Worm (Caenorhabditis elegans): ENCODE measurements around the gene F59E12.9.

Gene F59E12.9

ce11 chrII:5605538-5605945, 41.3 kb downstream of the F59E12.9 start:
- TF ChIP-seq ceh-28 (tag; optimal IDR thresholded peaks at IDR 0.05) (peak; percentile 80), ceh-82 (tag; optimal IDR thresholded peaks at IDR 0.05) (no peak), pqm-1 (tag; optimal IDR thresholded peaks at IDR 0.05) (no peak), ama-1 (optimal IDR thresholded peaks at IDR 0.05) (no peak), tbx-2 (tag; optimal IDR thresholded peaks at IDR 0.05) (peak; percentile 39), skn-1 (tag; optimal IDR thresholded peaks at IDR 0.05) (no peak), hmg-11 (tag; optimal IDR thresholded peaks at IDR 0.05) (no peak), nhr-28 (tag; optimal IDR thresholded peaks at IDR 0.05) (no peak), elt-2 (tag; optimal IDR thresholded peaks at IDR 0.05) (peak; percentile 89), nhr-43 (tag; optimal IDR thresholded peaks at IDR 0.05; ENCODE audit: poor library complexity, severe bottlenecking) (peak; percentile 90), elt-1 (tag; optimal IDR thresholded peaks at IDR 0.05) (peak; percentile 72), unc-62 (GFP tag; optimal IDR thresholded peaks at IDR 0.05) (peak; percentile 93), nhr-76 (tag; optimal IDR thresholded peaks at IDR 0.05) (peak; percentile 48), fkh-10 (GFP tag; optimal IDR thresholded peaks at IDR 0.05) (no peak), elt-3 (tag; optimal IDR thresholded peaks at IDR 0.05) (peak; percentile 93 to 96 (median 93)), egl-27 (tag; optimal IDR thresholded peaks at IDR 0.05) (no peak), nhr-77 (tag; optimal IDR thresholded peaks at IDR 0.05) (peak; percentile 22), R02D3.7 (tag; optimal IDR thresholded peaks at IDR 0.05) (peak; percentile 40), nhr-23 (tag; optimal IDR thresholded peaks at IDR 0.05) (peak; percentile 94), fos-1 (tag; optimal IDR thresholded peaks at IDR 0.05) (no peak), lsy-12 (tag; optimal IDR thresholded peaks at IDR 0.05) (peak; percentile 5), pha-4 (tag; optimal IDR thresholded peaks at IDR 0.05) (no peak), nhr-25 (tag; optimal IDR thresholded peaks at IDR 0.05) (peak; percentile 85), ceh-16 (tag; optimal IDR thresholded peaks at IDR 0.05) (no peak), mdl-1 (tag; optimal IDR thresholded peaks at IDR 0.05) (peak; percentile 23), mml-1 (tag; optimal IDR thresholded peaks at IDR 0.05) (no peak)

- no peak for TF ChIP-seq fos-1 (tag; optimal IDR thresholded peaks at IDR 0.05)
- TF ChIP-seq fkh-10 (GFP tag; optimal IDR thresholded peaks at IDR 0.05) = no peak
- no peak for TF ChIP-seq unc-62 (GFP tag; optimal IDR thresholded peaks at IDR 0.05)
- TF ChIP-seq zag-1 (tag; optimal IDR thresholded peaks at IDR 0.05) = no peak
- no peak for TF ChIP-seq daf-12 (tag; optimal IDR thresholded peaks at IDR 0.05)
- no peak for TF ChIP-seq nfya-1 (tag; optimal IDR thresholded peaks at IDR 0.05; ENCODE audit: insufficient read depth)
- TF ChIP-seq ceh-28 (tag; optimal IDR thresholded peaks at IDR 0.05) = no peak
- no peak for TF ChIP-seq pqm-1 (tag; optimal IDR thresholded peaks at IDR 0.05)
- TF ChIP-seq unc-39 (tag; optimal IDR thresholded peaks at IDR 0.05) = no peak
- no peak for TF ChIP-seq eor-1 (tag; optimal IDR thresholded peaks at IDR 0.05)
- no peak for TF ChIP-seq ceh-9 (tag; optimal IDR thresholded peaks at IDR 0.05)
- no peak for TF ChIP-seq lin-15B (tag; optimal IDR thresholded peaks at IDR 0.05)
- TF ChIP-seq nhr-11 (tag; optimal IDR thresholded peaks at IDR 0.05) = no peak
These were observed 42.4 kb downstream of the F59E12.9 start for ce11 chrII:5604441-5604840.

ce11 chrII:5603194-5603593, 43.6 kb downstream of the F59E12.9 start, which contains the start of gene C17G10.6:
TSS of gene C17G10.6 (minus strand) at chrII:5603294.
- TF ChIP-seq eor-1 (tag; optimal IDR thresholded peaks at IDR 0.05) (no peak), tbx-2 (tag; optimal IDR thresholded peaks at IDR 0.05) (no peak)

- no peak for TF ChIP-seq zag-1 (tag; optimal IDR thresholded peaks at IDR 0.05)
- TF ChIP-seq nhr-43 (tag; optimal IDR thresholded peaks at IDR 0.05; ENCODE audit: poor library complexity, severe bottlenecking) = peak; percentile 89
- peak; percentile 38 for TF ChIP-seq lin-39 (tag; optimal IDR thresholded peaks at IDR 0.05)
- TF ChIP-seq daf-12 (tag; optimal IDR thresholded peaks at IDR 0.05) = no peak
- TF ChIP-seq nhr-67 (tag; optimal IDR thresholded peaks at IDR 0.05) = no peak
- no peak for TF ChIP-seq egl-27 (tag; optimal IDR thresholded peaks at IDR 0.05)
- peak; percentile 99 for TF ChIP-seq snpc-4 (tag; optimal IDR thresholded peaks at IDR 0.05)
- TF ChIP-seq mml-1 (tag; optimal IDR thresholded peaks at IDR 0.05) = no peak
- no peak for TF ChIP-seq nhr-237 (tag; optimal IDR thresholded peaks at IDR 0.05)
- TF ChIP-seq elt-3 (tag; optimal IDR thresholded peaks at IDR 0.05) = peak in 1 of 3 experiments; percentile 30
- peak; percentile 29 for TF ChIP-seq jun-1 (tag; optimal IDR thresholded peaks at IDR 0.05)
- no peak for TF ChIP-seq nhr-11 (tag; optimal IDR thresholded peaks at IDR 0.05)
- peak; percentile 55 for TF ChIP-seq pqm-1 (tag; optimal IDR thresholded peaks at IDR 0.05)
- TF ChIP-seq unc-62 (GFP tag; optimal IDR thresholded peaks at IDR 0.05) = no peak
- no peak for TF ChIP-seq ZK546.5 (tag; optimal IDR thresholded peaks at IDR 0.05)
- peak; percentile 84 for TF ChIP-seq nhr-23 (tag; optimal IDR thresholded peaks at IDR 0.05)
- TF ChIP-seq R02D3.7 (tag; optimal IDR thresholded peaks at IDR 0.05) = peak; percentile 10
- peak; percentile 9 for TF ChIP-seq nhr-12 (tag; optimal IDR thresholded peaks at IDR 0.05)
- TF ChIP-seq ceh-82 (tag; optimal IDR thresholded peaks at IDR 0.05) = peak; percentile 60
- peak; percentile 9 for TF ChIP-seq skn-1 (tag; optimal IDR thresholded peaks at IDR 0.05)
- no peak for TF ChIP-seq nhr-76 (tag; optimal IDR thresholded peaks at IDR 0.05)
- peak; percentile 89 for TF ChIP-seq nhr-77 (tag; optimal IDR thresholded peaks at IDR 0.05)
- no peak for TF ChIP-seq elt-1 (tag; optimal IDR thresholded peaks at IDR 0.05)
- TF ChIP-seq hmg-11 (tag; optimal IDR thresholded peaks at IDR 0.05) = peak; percentile 60
- TF ChIP-seq ceh-28 (tag; optimal IDR thresholded peaks at IDR 0.05) = peak; percentile 47
- TF ChIP-seq lsy-12 (tag; optimal IDR thresholded peaks at IDR 0.05) = peak; percentile 61
- TF ChIP-seq pha-4 (tag; optimal IDR thresholded peaks at IDR 0.05) = peak; percentile 49
- peak; percentile 82 for TF ChIP-seq nhr-25 (tag; optimal IDR thresholded peaks at IDR 0.05)
- TF ChIP-seq fkh-10 (GFP tag; optimal IDR thresholded peaks at IDR 0.05) = no peak
- TF ChIP-seq mdl-1 (tag; optimal IDR thresholded peaks at IDR 0.05) = peak; percentile 34
- no peak for TF ChIP-seq ztf-11 (tag; optimal IDR thresholded peaks at IDR 0.05)
- no peak for TF ChIP-seq ceh-9 (tag; optimal IDR thresholded peaks at IDR 0.05)
- TF ChIP-seq ama-1 (optimal IDR thresholded peaks at IDR 0.05) = peak; percentile 93
These were observed 47.4 kb downstream of the F59E12.9 start, which contains the start of gene C17G10.10 for ce11 chrII:5599326-5600044. TSS of gene C17G10.10 (minus strand) at chrII:5599376.

Data from whole organism, L3 larva.